Worm (Caenorhabditis elegans): ENCODE results near the gene acs-4.

ce11 chrIII:7144749-7145148 lies 22.9 kb upstream of the acs-4 start, which contains the start of gene glr-2:
- TF ChIP-seq lin-11 (tag; optimal IDR thresholded peaks at IDR 0.05) = no peak
- TF ChIP-seq ceh-30 (tag; optimal IDR thresholded peaks at IDR 0.05) = no peak
- no peak for TF ChIP-seq npax-4 (tag; optimal IDR thresholded peaks at IDR 0.05)
- no peak for TF ChIP-seq fax-1 (tag; optimal IDR thresholded peaks at IDR 0.05)
- no peak for TF ChIP-seq K02D7.2 (tag; optimal IDR thresholded peaks at IDR 0.05)
- no peak for TF ChIP-seq pag-3 (tag; optimal IDR thresholded peaks at IDR 0.05; ENCODE audit: borderline replicate concordance)
- no peak for TF ChIP-seq pqm-1 (tag; optimal IDR thresholded peaks at IDR 0.05)
- TF ChIP-seq hlh-15 (tag; optimal IDR thresholded peaks at IDR 0.05) = no peak
- TF ChIP-seq ceh-45 (GFP tag; IDR thresholded peaks at IDR 0.05) = no peak
- TF ChIP-seq hlh-30 (tag; optimal IDR thresholded peaks at IDR 0.05; ENCODE audit: insufficient read depth) = no peak
